Worm (Caenorhabditis elegans) whole organism, young adult: ENCODE results near the gene zig-8.
A peak's percentile ranks its signal among the peaks of the same experiment; 100 is the strongest.

Experiments used
- B0035.1 ChIP-seq: sonication (generic microtip); optimal IDR thresholded peaks from 2 replicates; lab custom pipeline; 2016; ENCODE audit warnings: missing genetic modification characterization, mild to moderate bottlenecking, missing compliant biosample characterization, missing genotype, missing genetic modification reagents
- F57A8.1 ChIP-seq: fragments of 200-800 bp; sonication (Bioruptor generic); optimal IDR thresholded peaks from 2 replicates; lab custom pipeline; 2018; ENCODE audit warnings: mild to moderate bottlenecking, missing genetic modification characterization, moderate library complexity, missing compliant biosample characterization
- die-1 ChIP-seq: sonication (generic microtip); optimal IDR thresholded peaks from 2 replicates; lab custom pipeline; 2016; ENCODE audit warnings: missing genotype, mild to moderate bottlenecking, missing genetic modification characterization, missing compliant biosample characterization
- egl-44 ChIP-seq: fragments of 200-800 bp; sonication (Bioruptor generic); IDR thresholded peaks from 2 replicates; pipeline ENCODE4 v1.3.6; 2022; ENCODE audit warnings: missing genetic modification reagents, missing genetic modification characterization, missing compliant biosample characterization
- hlh-12 ChIP-seq: sonication (generic microtip); optimal IDR thresholded peaks from 2 replicates; lab custom pipeline; 2016; ENCODE audit warnings: missing genetic modification characterization, missing compliant biosample characterization
- hlh-26 ChIP-seq: fragments of 200-800 bp; sonication (Bioruptor generic); conservative IDR thresholded peaks from 2 replicates; pipeline ENCODE4 v1.3.6; 2022; ENCODE audit warnings: missing genetic modification reagents, missing genetic modification characterization, missing compliant biosample characterization
- lin-35 ChIP-seq, 3 experiments: fragments of 150-350 bp in 2 of 3; sonication (generic microtip) in 1 of 3; optimal IDR thresholded peaks; 2 replicates each; lab custom pipeline; 2014 to 2018; ENCODE audit warnings: missing biosample characterization in 3 of 3, missing genetic modification characterization in 3 of 3, missing genetic modification reagents in 3 of 3
- lir-1 ChIP-seq: fragments of 200-800 bp; sonication (Bioruptor generic); conservative IDR thresholded peaks from 2 replicates; pipeline ENCODE4 v1.3.6; 2022; ENCODE audit warnings: missing genetic modification reagents, missing genetic modification characterization, missing compliant biosample characterization
- mxl-1 ChIP-seq: sonication (generic microtip); optimal IDR thresholded peaks from 2 replicates; lab custom pipeline; 2016; ENCODE audit warnings: missing genetic modification characterization, missing compliant biosample characterization
- nfya-1 ChIP-seq: sonication (generic microtip); optimal IDR thresholded peaks from 2 replicates; lab custom pipeline; 2017; ENCODE audit warnings: antibody characterized with exemption, missing compliant biosample characterization, missing genetic modification characterization, borderline replicate concordance; ENCODE audit not compliant: insufficient read depth
- nhr-80 ChIP-seq: sonication (generic microtip); optimal IDR thresholded peaks from 2 replicates; lab custom pipeline; 2016; ENCODE audit warnings: missing genetic modification characterization, missing compliant biosample characterization
- nhr-90 ChIP-seq: sonication (generic microtip); optimal IDR thresholded peaks from 2 replicates; lab custom pipeline; 2016; ENCODE audit warnings: missing genotype, mild to moderate bottlenecking, missing genetic modification characterization, missing compliant biosample characterization
- rec-8 ChIP-seq, 2 experiments: sonication (generic microtip); optimal IDR thresholded peaks; 2 replicates each; lab custom pipeline; 2016; ENCODE audit warnings: mild to moderate bottlenecking in 2 of 2, missing genetic modification characterization in 2 of 2, missing genetic modification reagents in 2 of 2, missing genotype in 2 of 2, missing biosample characterization in 1 of 2, missing compliant biosample characterization in 1 of 2, moderate library complexity in 1 of 2
- unc-62 ChIP-seq: fragments of 150-350 bp; optimal IDR thresholded peaks from 2 replicates; lab custom pipeline; 2014; ENCODE audit warnings: missing biosample characterization, missing genetic modification reagents, missing genetic modification characterization

- TF ChIP-seq nhr-80 (tag; lab: Kevin White, UChicago), result no peak
- peak in 1 of 3 experiments; percentile 1 for TF ChIP-seq lin-35 (GFP tag; optimal IDR thresholded peaks at IDR 0.05; lab: Kevin White, UChicago)
- no peak for TF ChIP-seq die-1 (tag; lab: Kevin White, UChicago)
- no peak for TF ChIP-seq hlh-26
- TF ChIP-seq B0035.1 (tag; lab: Kevin White, UChicago), result no peak
- no peak for TF ChIP-seq mxl-1 (tag; lab: Kevin White, UChicago)
- TF ChIP-seq nhr-90 (tag; lab: Kevin White, UChicago), result no peak
- TF ChIP-seq F57A8.1, result no peak
- TF ChIP-seq rec-8 (tag; optimal IDR thresholded peaks at IDR 0.05; lab: Kevin White, UChicago), result no peak
- TF ChIP-seq egl-44, result no peak
- TF ChIP-seq nfya-1 (tag; lab: Kevin White, UChicago), result no peak
- no peak for TF ChIP-seq lir-1 (GFP tag; lab: Robert Waterston, UW)
- no peak for TF ChIP-seq unc-62
- TF ChIP-seq hlh-12 (tag; lab: Kevin White, UChicago), result no peak
Measured at ce11 chrIII:13160636-13161035, 41.0 kb downstream of the zig-8 start.
